Worm (Caenorhabditis elegans): Measurements from ENCODE around the gene clec-186.

- no peak for TF ChIP-seq med-1 (GFP tag; optimal IDR thresholded peaks at IDR 0.05; ENCODE audit: insufficient read depth)
- no peak for TF ChIP-seq ref-1 (GFP tag; conservative IDR thresholded peaks at IDR 0.05)
- TF ChIP-seq klf-2 (GFP tag; conservative IDR thresholded peaks at IDR 0.05), result no peak
- no peak for TF ChIP-seq ztf-29 (GFP tag; IDR thresholded peaks at IDR 0.05)
These were observed 25.6 kb upstream of the clec-186 start for ce11 chrIV:12840348-12840747.
